Worm (Caenorhabditis elegans) whole organism, L2 larva: ENCODE results near the gene dpff-1.
A peak's percentile ranks its signal among the peaks of the same experiment; 100 is the strongest.

Experiments used
- C34F6.9 ChIP-seq: fragments of 150-350 bp; optimal IDR thresholded peaks from 2 replicates; lab custom pipeline; 2014; ENCODE audit warnings: missing biosample characterization, missing genetic modification characterization
- R02D3.7 ChIP-seq: fragments of 150-350 bp; optimal IDR thresholded peaks from 2 replicates; lab custom pipeline; 2014; ENCODE audit warnings: missing biosample characterization, missing genetic modification characterization
- alr-1 ChIP-seq: fragments of 150-350 bp; optimal IDR thresholded peaks from 2 replicates; lab custom pipeline; 2014; ENCODE audit warnings: missing biosample characterization, missing genetic modification characterization
- aly-2 ChIP-seq: fragments of 150-350 bp; optimal IDR thresholded peaks from 2 replicates; lab custom pipeline; 2014; ENCODE audit warnings: missing biosample characterization, missing genetic modification characterization
- blmp-1 ChIP-seq: sonication (generic microtip); optimal IDR thresholded peaks from 2 replicates; lab custom pipeline; 2017; ENCODE audit warnings: missing genetic modification characterization, mild to moderate bottlenecking, missing compliant biosample characterization, antibody characterized with exemption, moderate library complexity; ENCODE audit not compliant: insufficient read depth
- ceh-16 ChIP-seq: fragments of 150-350 bp; optimal IDR thresholded peaks from 2 replicates; lab custom pipeline; 2014; ENCODE audit warnings: missing biosample characterization, missing genetic modification characterization
- crh-2 ChIP-seq: sonication (generic microtip); optimal IDR thresholded peaks from 2 replicates; lab custom pipeline; 2017; ENCODE audit warnings: missing biosample characterization, missing genetic modification characterization
- dmd-4 ChIP-seq: sonication (generic microtip); optimal IDR thresholded peaks from 2 replicates; lab custom pipeline; 2017; ENCODE audit warnings: missing biosample characterization, missing genetic modification characterization
- elt-1 ChIP-seq: fragments of 150-350 bp; optimal IDR thresholded peaks from 2 replicates; lab custom pipeline; 2014; ENCODE audit warnings: missing biosample characterization, missing genetic modification characterization
- fos-1 ChIP-seq: fragments of 150-350 bp; optimal IDR thresholded peaks from 2 replicates; lab custom pipeline; 2014; ENCODE audit warnings: missing biosample characterization, missing genetic modification characterization
- gmeb-1 ChIP-seq: fragments of 150-350 bp; optimal IDR thresholded peaks from 2 replicates; lab custom pipeline; 2014; ENCODE audit warnings: missing biosample characterization, missing genetic modification characterization
- lin-13 ChIP-seq: fragments of 150-350 bp; optimal IDR thresholded peaks from 2 replicates; lab custom pipeline; 2014; ENCODE audit warnings: missing biosample characterization, missing genetic modification reagents, missing genetic modification characterization
- lin-39 ChIP-seq: fragments of 150-350 bp; optimal IDR thresholded peaks from 2 replicates; lab custom pipeline; 2014; ENCODE audit warnings: missing biosample characterization, missing genetic modification reagents, missing genetic modification characterization
- lsy-2 ChIP-seq, 2 experiments: fragments of 150-350 bp in 1 of 2; sonication (generic microtip) in 1 of 2; optimal IDR thresholded peaks; 2 replicates each; lab custom pipeline; 2014 to 2017; ENCODE audit warnings: missing biosample characterization in 2 of 2, missing genetic modification characterization in 2 of 2
- mdl-1 ChIP-seq, 2 experiments: fragments of 150-350 bp in 1 of 2; sonication (generic microtip) in 1 of 2; optimal IDR thresholded peaks; 2 replicates each; lab custom pipeline; 2017; ENCODE audit warnings: missing biosample characterization in 2 of 2, missing genetic modification characterization in 2 of 2
- nhr-10 ChIP-seq: sonication (generic microtip); optimal IDR thresholded peaks from 2 replicates; lab custom pipeline; 2017; ENCODE audit warnings: missing biosample characterization, missing genetic modification characterization
- nhr-11 ChIP-seq: fragments of 150-350 bp; optimal IDR thresholded peaks from 2 replicates; lab custom pipeline; 2014; ENCODE audit warnings: missing biosample characterization, missing genetic modification characterization
- nhr-129 ChIP-seq: fragments of 150-350 bp; optimal IDR thresholded peaks from 2 replicates; lab custom pipeline; 2014; ENCODE audit warnings: missing biosample characterization, missing genetic modification characterization
- nhr-21 ChIP-seq: fragments of 150-350 bp; optimal IDR thresholded peaks from 2 replicates; lab custom pipeline; 2014; ENCODE audit warnings: missing biosample characterization, missing genetic modification characterization
- nhr-23 ChIP-seq: fragments of 150-350 bp; optimal IDR thresholded peaks from 2 replicates; lab custom pipeline; 2014; ENCODE audit warnings: missing biosample characterization, missing genetic modification reagents, missing genetic modification characterization
- nhr-25 ChIP-seq: fragments of 150-350 bp; sonication (generic microtip); optimal IDR thresholded peaks from 3 replicates; lab custom pipeline; 2014; ENCODE audit warnings: missing biosample characterization, missing genetic modification characterization
- nhr-6 ChIP-seq: fragments of 150-350 bp; optimal IDR thresholded peaks from 2 replicates; lab custom pipeline; 2014; ENCODE audit warnings: missing biosample characterization, missing genetic modification characterization
- nhr-77 ChIP-seq: fragments of 150-350 bp; optimal IDR thresholded peaks from 2 replicates; lab custom pipeline; 2014; ENCODE audit warnings: missing biosample characterization, missing genetic modification characterization
- peb-1 ChIP-seq: fragments of 150-350 bp; optimal IDR thresholded peaks from 2 replicates; lab custom pipeline; 2014; ENCODE audit warnings: missing biosample characterization, missing genetic modification characterization
- sem-4 ChIP-seq: fragments of 150-350 bp; optimal IDR thresholded peaks from 2 replicates; lab custom pipeline; 2014; ENCODE audit warnings: missing biosample characterization, missing genetic modification reagents, missing genetic modification characterization
- sma-3 ChIP-seq: sonication (generic microtip); optimal IDR thresholded peaks from 2 replicates; lab custom pipeline; 2016; ENCODE audit warnings: missing genetic modification reagents, missing genetic modification characterization, missing compliant biosample characterization
- sma-9 ChIP-seq, 2 experiments: fragments of 150-350 bp in 1 of 2; sonication (generic microtip) in 1 of 2; optimal IDR thresholded peaks; 2 replicates each; lab custom pipeline; 2014 to 2016; ENCODE audit warnings: missing genetic modification characterization in 2 of 2, mild to moderate bottlenecking in 1 of 2, missing biosample characterization in 1 of 2, missing compliant biosample characterization in 1 of 2, missing genetic modification reagents in 1 of 2, moderate library complexity in 1 of 2
- unc-39 ChIP-seq: fragments of 150-350 bp; optimal IDR thresholded peaks from 2 replicates; lab custom pipeline; 2014; ENCODE audit warnings: missing biosample characterization, missing genetic modification characterization
- unc-55 ChIP-seq: fragments of 150-350 bp; sonication (generic microtip); optimal IDR thresholded peaks from 3 replicates; lab custom pipeline; 2014; ENCODE audit warnings: missing biosample characterization, missing genetic modification reagents, missing genetic modification characterization
- unc-62 ChIP-seq: fragments of 150-350 bp; optimal IDR thresholded peaks from 2 replicates; lab custom pipeline; 2014; ENCODE audit warnings: missing biosample characterization, missing genetic modification reagents, missing genetic modification characterization
- zag-1 ChIP-seq: fragments of 150-350 bp; optimal IDR thresholded peaks from 2 replicates; lab custom pipeline; 2014; ENCODE audit warnings: missing biosample characterization, missing genetic modification characterization
- ztf-1 ChIP-seq: fragments of 200-800 bp; sonication (Bioruptor generic); conservative IDR thresholded peaks from 2 replicates; pipeline ENCODE4 v1.3.6; 2022; ENCODE audit warnings: missing genetic modification characterization, missing compliant biosample characterization
- ztf-11 ChIP-seq: sonication (generic microtip); optimal IDR thresholded peaks from 2 replicates; lab custom pipeline; 2017; ENCODE audit warnings: missing biosample characterization, missing genetic modification characterization
- ztf-4 ChIP-seq: fragments of 150-350 bp; optimal IDR thresholded peaks from 2 replicates; lab custom pipeline; 2014; ENCODE audit warnings: missing biosample characterization, missing genetic modification characterization

The dpff-1 gene

DNA sequence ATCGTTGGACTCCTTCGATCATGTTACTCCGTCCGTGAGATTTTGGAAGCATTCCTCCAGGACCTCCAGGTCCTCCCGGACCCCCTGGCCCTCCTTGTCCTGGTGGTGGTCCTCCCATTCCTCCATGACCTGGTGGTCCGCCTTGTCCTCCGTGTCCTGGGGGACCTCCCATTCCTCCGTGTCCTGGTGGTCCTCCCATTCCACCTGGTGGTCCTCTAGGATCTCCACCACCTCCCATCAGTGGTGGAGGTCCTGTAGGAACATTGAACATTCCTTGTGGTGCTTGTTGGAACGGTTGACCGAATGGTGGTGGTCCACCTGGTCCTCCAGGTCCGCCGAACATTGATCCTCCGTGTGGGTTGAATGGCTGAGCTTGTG lies 47.8 kb upstream of the dpff-1 start:
- TF ChIP-seq dmd-4, result no peak
- TF ChIP-seq C34F6.9 (tag; lab: Kevin White, UChicago), result no peak
- no peak for TF ChIP-seq sem-4 (tag; lab: Kevin White, UChicago)
- no peak for TF ChIP-seq nhr-11
- TF ChIP-seq aly-2 (tag; lab: Kevin White, UChicago), result no peak
- no peak for TF ChIP-seq blmp-1 (tag; lab: Kevin White, UChicago)
- no peak for TF ChIP-seq unc-55 (GFP tag; lab: Kevin White, UChicago)

DNA sequence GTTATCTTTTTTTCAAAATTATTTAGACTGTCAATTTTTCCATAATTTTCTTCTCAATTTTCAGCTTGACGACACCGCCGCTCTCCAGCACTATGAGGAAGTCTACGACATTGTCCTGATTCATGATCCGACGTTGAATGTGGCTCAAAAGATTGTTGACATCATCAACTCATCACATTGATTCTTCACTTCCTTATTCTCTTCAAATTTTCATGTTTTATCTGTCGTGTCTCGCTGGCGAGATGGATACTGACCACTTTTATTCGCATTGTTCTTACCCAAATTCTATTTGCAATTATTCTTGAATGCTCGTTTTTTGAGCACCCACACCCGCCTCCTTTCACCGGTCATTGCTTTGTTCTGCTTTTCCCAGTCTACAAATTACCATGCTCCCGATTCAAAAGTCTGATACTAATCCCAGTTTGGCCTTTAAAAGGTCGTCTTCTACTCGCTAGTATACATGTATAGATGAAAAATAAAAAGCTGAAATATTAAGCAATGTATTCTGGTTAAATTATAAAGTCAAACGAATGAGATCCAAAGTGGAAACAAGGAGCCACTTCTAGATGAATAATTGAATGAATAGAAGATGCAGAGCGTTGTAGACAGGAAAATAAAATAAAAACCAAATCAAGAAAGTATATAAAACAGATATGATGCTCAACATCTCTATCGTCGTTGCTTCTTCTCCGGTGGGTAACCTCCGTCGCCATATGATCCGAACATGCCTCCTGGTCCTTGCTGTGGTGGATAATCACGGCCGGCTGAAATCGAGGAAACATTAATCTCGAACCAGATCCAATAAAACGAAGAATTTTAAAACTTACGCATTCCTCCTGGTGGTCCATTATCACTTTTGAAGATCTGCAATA lies 47.1 kb upstream of the dpff-1 start:
- TF ChIP-seq ztf-4 (tag; lab: Kevin White, UChicago), result peak; percentile 70
- no peak for TF ChIP-seq lsy-2 (tag; optimal IDR thresholded peaks at IDR 0.05; lab: Kevin White, UChicago)
- TF ChIP-seq blmp-1 (tag; lab: Kevin White, UChicago), result peak; percentile 16
- no peak for TF ChIP-seq mdl-1 (tag; optimal IDR thresholded peaks at IDR 0.05; lab: Kevin White, UChicago)
- peak; percentile 68 for TF ChIP-seq nhr-25 (tag; lab: Kevin White, UChicago)

DNA sequence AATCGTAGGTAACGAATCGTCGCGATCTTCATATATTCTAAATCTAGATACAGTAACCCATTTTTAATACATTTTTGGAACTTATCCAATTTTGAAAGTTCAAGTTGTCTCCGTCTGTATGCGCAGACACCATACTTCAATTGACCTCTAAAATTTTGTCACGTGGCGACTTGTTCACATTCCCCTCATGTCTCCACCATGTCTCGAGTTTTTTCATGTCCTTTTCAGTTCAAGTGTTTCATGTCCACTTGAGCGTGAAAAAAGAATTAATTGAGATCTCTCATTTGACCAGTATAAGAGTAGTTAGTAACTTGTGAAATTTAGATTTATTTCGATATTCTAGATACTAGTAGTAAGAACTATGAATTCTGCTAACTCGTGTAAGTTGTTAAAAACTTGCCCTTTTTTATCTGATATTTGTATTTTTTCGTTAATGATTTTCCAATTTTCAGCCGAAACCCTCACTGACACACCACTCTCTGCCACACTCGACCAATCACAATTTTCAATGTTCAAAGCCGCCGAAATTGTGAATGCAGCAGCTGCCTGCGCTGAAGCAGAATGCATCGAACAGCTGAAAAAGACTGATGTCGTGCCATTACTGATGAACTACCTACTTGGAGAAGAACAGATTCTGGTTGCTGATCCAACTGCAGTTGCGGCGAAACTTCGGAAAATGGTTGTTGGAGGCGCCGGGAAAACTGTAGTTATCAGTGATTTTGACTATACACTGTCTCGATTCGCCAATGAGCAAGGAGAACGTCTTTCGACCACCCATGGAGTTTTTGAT lies 45.6 kb upstream of the dpff-1 start:
- TF ChIP-seq peb-1 (tag; lab: Kevin White, UChicago) (no peak), sma-3 (peak; percentile 69), lin-39 (tag; lab: Kevin White, UChicago) (no peak), zag-1 (no peak), ztf-4 (tag; lab: Kevin White, UChicago) (no peak), ceh-16 (tag; lab: Kevin White, UChicago) (no peak), R02D3.7 (tag; lab: Kevin White, UChicago) (no peak), gmeb-1 (tag; lab: Kevin White, UChicago) (no peak), ztf-1 (GFP tag; lab: Robert Waterston, UW) (no peak), nhr-21 (no peak), blmp-1 (tag; lab: Kevin White, UChicago) (peak; percentile 18), lin-13 (GFP tag; lab: Kevin White, UChicago) (no peak), nhr-23 (tag; lab: Kevin White, UChicago) (no peak), nhr-25 (tag; lab: Kevin White, UChicago) (peak; percentile 83), nhr-6 (tag; lab: Kevin White, UChicago) (peak; percentile 57), unc-39 (no peak), nhr-77 (tag; lab: Kevin White, UChicago) (no peak), alr-1 (tag; lab: Kevin White, UChicago) (no peak), sma-9 (GFP tag; optimal IDR thresholded peaks at IDR 0.05; lab: Kevin White, UChicago) (peak; percentile 77), sma-9 (tag; optimal IDR thresholded peaks at IDR 0.05; lab: Kevin White, UChicago) (no peak), unc-62 (GFP tag; lab: Kevin White, UChicago) (no peak), mdl-1 (tag; optimal IDR thresholded peaks at IDR 0.05; lab: Kevin White, UChicago) (peak; percentile 12 to 43), elt-1 (tag; lab: Kevin White, UChicago) (no peak), nhr-10 (tag; lab: Kevin White, UChicago) (no peak), lsy-2 (tag; optimal IDR thresholded peaks at IDR 0.05; lab: Kevin White, UChicago) (peak in 1 of 2 experiments; percentile 38), crh-2 (tag; lab: Kevin White, UChicago) (peak; percentile 25), fos-1 (tag; lab: Kevin White, UChicago) (peak; percentile 12), nhr-129 (tag; lab: Kevin White, UChicago) (peak; percentile 60), ztf-11 (no peak)
- TF ChIP-seq, all 48 proteins: peak for 10
